Fruit fly (Drosophila melanogaster): ENCODE data around the gene CG11563.
A peak's percentile ranks its signal among the peaks of the same experiment; 100 is the strongest.

Gene CG11563

DNA sequence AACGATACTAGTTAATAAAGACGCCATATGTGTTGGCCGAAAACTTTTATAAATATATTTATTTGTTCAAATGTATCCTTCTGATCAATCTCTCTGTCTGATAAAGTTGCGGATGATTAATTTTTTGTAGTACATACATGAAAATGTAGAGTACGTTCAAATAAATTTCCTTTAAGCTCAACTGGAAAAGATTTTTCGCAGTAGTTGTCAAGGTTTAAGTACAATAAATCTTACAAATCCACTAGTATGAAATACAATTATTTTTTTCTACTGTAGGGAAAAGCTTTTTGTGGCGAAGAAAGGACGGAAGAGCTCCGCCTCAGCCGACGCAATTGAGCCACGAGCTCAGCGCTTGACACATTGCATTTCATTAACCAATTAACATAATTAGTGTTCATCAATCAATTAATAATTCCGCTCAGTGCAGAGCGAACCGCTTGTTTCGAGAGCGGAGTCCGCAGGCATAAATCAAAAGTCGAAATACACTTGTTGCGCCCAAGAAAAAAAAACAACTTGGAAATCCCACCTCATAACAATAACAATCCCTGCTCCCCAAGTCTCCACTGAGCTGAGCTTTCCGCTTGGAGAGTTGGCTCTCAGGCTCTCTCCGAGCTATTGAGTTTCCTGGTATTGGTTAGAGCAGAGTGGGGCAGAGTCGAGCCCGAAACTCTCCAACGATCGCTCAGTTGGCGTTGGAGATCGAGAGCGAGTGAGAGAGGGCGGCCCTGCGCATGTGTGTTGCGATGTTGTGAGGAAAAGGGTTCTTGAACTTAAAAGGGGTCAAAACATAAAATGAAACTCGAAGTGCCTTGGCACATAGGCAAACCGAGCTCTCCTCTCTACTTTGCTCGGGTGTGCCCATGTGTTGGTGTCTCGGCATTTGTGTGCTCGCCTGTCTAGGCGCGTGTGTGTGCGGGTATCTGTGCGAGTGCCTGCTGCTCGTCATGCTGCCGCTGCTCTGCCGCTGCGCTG is 47.9 kb upstream of the CG11563 start (continued):
- TF ChIP-seq hbn (GFP tag; IDR thresholded peaks at IDR 0.05; ENCODE audit: partially characterized antibody) (no peak), MESR4 (GFP tag; optimal IDR thresholded peaks at IDR 0.05) (no peak), H15 (GFP tag; IDR thresholded peaks at IDR 0.05) (no peak), row (GFP tag; IDR thresholded peaks at IDR 0.05) (0 out of 3 replicates have a peak, but pooled peaks have one; percentile 18), nerfin-2 (GFP tag; IDR thresholded peaks at IDR 0.05; ENCODE audit: partially characterized antibody) (no peak), ems (GFP tag; optimal IDR thresholded peaks at IDR 0.05) (no peak), Hand (GFP tag; optimal IDR thresholded peaks at IDR 0.05) (no peak), fd3F (GFP tag; optimal IDR thresholded peaks at IDR 0.05) (no peak), Mes4 (GFP tag; optimal IDR thresholded peaks at IDR 0.05) (no peak), gce (GFP tag; IDR thresholded peaks at IDR 0.05) (no peak), Spps (tag; optimal IDR thresholded peaks at IDR 0.05) (no peak), Hmr (GFP tag; optimal IDR thresholded peaks at IDR 0.05) (no peak), CG18599 (GFP tag; optimal IDR thresholded peaks at IDR 0.05) (no peak), CG6854 (GFP tag; optimal IDR thresholded peaks at IDR 0.05) (no peak), Vsx1 (GFP tag; optimal IDR thresholded peaks at IDR 0.05) (no peak), z (GFP tag; IDR thresholded peaks at IDR 0.05) (peak; percentile 75; the same call in 2 of the 3 replicates), CG7786 (GFP tag; optimal IDR thresholded peaks at IDR 0.05) (no peak), vvl (GFP tag; IDR thresholded peaks at IDR 0.05) (peak; percentile 63), CG12071 (GFP tag; optimal IDR thresholded peaks at IDR 0.05) (no peak), Dek (tag; optimal IDR thresholded peaks at IDR 0.05) (no peak), CG3847 (GFP tag; IDR thresholded peaks at IDR 0.05) (no peak), CG5180 (GFP tag; optimal IDR thresholded peaks at IDR 0.05) (peak; percentile 14), CoRest (tag; optimal IDR thresholded peaks at IDR 0.05) (peak; percentile 11), Blimp-1 (GFP tag; optimal IDR thresholded peaks at IDR 0.05) (no peak), zen2 (GFP tag; IDR thresholded peaks at IDR 0.05; ENCODE audit: partially characterized antibody) (peak; percentile 52; the same call in 1 of the 3 replicates), CG32532 (GFP tag; IDR thresholded peaks at IDR 0.05) (no peak), Ets65A (GFP tag) (no peak), Lim3 (GFP tag; IDR thresholded peaks at IDR 0.05) (no peak), CG11085 (GFP tag; IDR thresholded peaks at IDR 0.05) (no peak), Adf1 (GFP tag; IDR thresholded peaks at IDR 0.05) (peak; percentile 91), MTF-1 (GFP tag; optimal IDR thresholded peaks at IDR 0.05; ENCODE audit: borderline replicate concordance) (no peak), mam (GFP tag; optimal IDR thresholded peaks at IDR 0.05) (no peak), CG17802 (tag; optimal IDR thresholded peaks at IDR 0.05) (no peak), CG14710 (tag; optimal IDR thresholded peaks at IDR 0.05) (no peak), Abd-B (GFP tag; optimal IDR thresholded peaks at IDR 0.05) (no peak), CG3281 (GFP tag; optimal IDR thresholded peaks at IDR 0.05) (peak; percentile 0), Nf-YA (GFP tag; IDR thresholded peaks at IDR 0.05) (no peak), Lpt (GFP tag; optimal IDR thresholded peaks at IDR 0.05) (no peak), CG4617 (GFP tag; optimal IDR thresholded peaks at IDR 0.05; ENCODE audit: borderline replicate concordance) (no peak), CG6272 (GFP tag; IDR thresholded peaks at IDR 0.05) (no peak), bab2 (GFP tag; optimal IDR thresholded peaks at IDR 0.05) (no peak), sug (tag; optimal IDR thresholded peaks at IDR 0.05) (no peak), CG17568 (GFP tag; optimal IDR thresholded peaks at IDR 0.05) (no peak), Sin3A (optimal IDR thresholded peaks at IDR 0.05) (no peak), az2 (GFP tag; optimal IDR thresholded peaks at IDR 0.05) (no peak), CG14441 (GFP tag; IDR thresholded peaks at IDR 0.05) (no peak), CG4282 (GFP tag; optimal IDR thresholded peaks at IDR 0.05) (no peak), CG2120 (GFP tag; optimal IDR thresholded peaks at IDR 0.05) (no peak)
